Fruit fly (Drosophila melanogaster) whole organism, embryonic: ENCODE measurements around the gene CG14655.

ENCODE experiments used
- ATbp ChIP-seq: fragments of 200-800 bp; sonication (Bioruptor generic); optimal IDR thresholded peaks from 2 replicates; lab custom pipeline; 2017; ENCODE audit warnings: missing biosample characterization, mild to moderate bottlenecking, missing genetic modification characterization, missing genetic modification reagents
- Abd-B ChIP-seq: fragments of 200-800 bp; sonication (Bioruptor generic); optimal IDR thresholded peaks from 2 replicates; lab custom pipeline; 2018; ENCODE audit warnings: missing biosample characterization, mild to moderate bottlenecking, missing genetic modification characterization, moderate library complexity
- Antp ChIP-seq: fragments of 200-800 bp; sonication (Bioruptor generic); optimal IDR thresholded peaks from 3 replicates; lab custom pipeline; 2016; ENCODE audit warnings: missing biosample characterization, missing genetic modification characterization
- Atf6 ChIP-seq: fragments of 200-800 bp; sonication (Bioruptor generic); IDR thresholded peaks from 2 replicates; pipeline ENCODE4 v1.3.6; 2022; ENCODE audit warnings: missing biosample characterization, missing genetic modification characterization
- CG10209 ChIP-seq: fragments of 200-800 bp; sonication (Bioruptor generic); optimal IDR thresholded peaks from 3 replicates; lab custom pipeline; 2017; ENCODE audit warnings: missing biosample characterization, mild to moderate bottlenecking, missing genetic modification characterization, missing genetic modification reagents
- CG10321 ChIP-seq: fragments of 200-800 bp; sonication (Bioruptor generic); IDR thresholded peaks from 2 replicates; pipeline ENCODE4 v1.3.6; 2022; ENCODE audit warnings: missing biosample characterization, missing genetic modification characterization
- CG11695 ChIP-seq: fragments of 200-800 bp; sonication (Bioruptor generic); IDR thresholded peaks from 3 replicates; pipeline ENCODE4 v1.3.6; 2022; ENCODE audit warnings: missing biosample characterization, missing genetic modification characterization
- CG13296 ChIP-seq: fragments of 200-800 bp; sonication (Bioruptor generic); optimal IDR thresholded peaks from 3 replicates; lab custom pipeline; 2018; ENCODE audit warnings: missing biosample characterization, mild to moderate bottlenecking, missing genetic modification characterization
- CG15696 ChIP-seq: fragments of 200-800 bp; sonication (Bioruptor generic); optimal IDR thresholded peaks from 2 replicates; lab custom pipeline; 2019; ENCODE audit warnings: missing biosample characterization, mild to moderate bottlenecking, missing genetic modification characterization, moderate library complexity
- CG17361 ChIP-seq: fragments of 200-800 bp; sonication (Bioruptor generic); IDR thresholded peaks from 3 replicates; pipeline ENCODE4 v1.3.6; 2022; ENCODE audit warnings: missing biosample characterization, missing genetic modification characterization
- CG2199 ChIP-seq: fragments of 200-800 bp; sonication (Bioruptor generic); IDR thresholded peaks from 3 replicates; pipeline ENCODE4 v1.3.6; 2022; ENCODE audit warnings: missing biosample characterization, missing genetic modification characterization
- CG30431 ChIP-seq: fragments of 200-800 bp; sonication (Bioruptor generic); optimal IDR thresholded peaks from 2 replicates; lab custom pipeline; 2017; ENCODE audit warnings: missing biosample characterization, missing genetic modification characterization
- CG34422 ChIP-seq: fragments of 200-800 bp; sonication (Bioruptor generic); IDR thresholded peaks from 3 replicates; pipeline ENCODE4 v1.3.6; 2022; ENCODE audit warnings: missing biosample characterization, missing genetic modification characterization
- CG3847 ChIP-seq: fragments of 200-800 bp; sonication (Bioruptor generic); IDR thresholded peaks from 2 replicates; pipeline ENCODE4 v1.3.6; 2022; ENCODE audit warnings: missing biosample characterization, missing genetic modification characterization
- CG4404 ChIP-seq: fragments of 200-800 bp; sonication (Bioruptor generic); IDR thresholded peaks from 2 replicates; pipeline ENCODE4 v1.3.6; 2022; ENCODE audit warnings: missing biosample characterization, missing genetic modification characterization
- CG4424 ChIP-seq: fragments of 200-800 bp; sonication (Bioruptor generic); optimal IDR thresholded peaks from 3 replicates; lab custom pipeline; 2016; ENCODE audit warnings: missing biosample characterization, missing genetic modification characterization
- CG4617 ChIP-seq: fragments of 200-800 bp; sonication (Bioruptor generic); optimal IDR thresholded peaks from 3 replicates; lab custom pipeline; 2016; ENCODE audit warnings: missing biosample characterization, missing genetic modification characterization, borderline replicate concordance
- CG4820 ChIP-seq: fragments of 200-800 bp; sonication (Bioruptor generic); optimal IDR thresholded peaks from 3 replicates; lab custom pipeline; 2016; ENCODE audit warnings: missing biosample characterization, missing genetic modification characterization
- CG6854 ChIP-seq: fragments of 200-800 bp; sonication (Bioruptor generic); optimal IDR thresholded peaks from 3 replicates; lab custom pipeline; 2017; ENCODE audit warnings: missing biosample characterization, mild to moderate bottlenecking, missing genetic modification characterization
- CG7271 ChIP-seq: fragments of 200-800 bp; sonication (Bioruptor generic); optimal IDR thresholded peaks from 2 replicates; lab custom pipeline; 2018; ENCODE audit warnings: missing biosample characterization, mild to moderate bottlenecking, missing genetic modification characterization, moderate library complexity
- CG9437 ChIP-seq: fragments of 200-800 bp; sonication (Bioruptor generic); optimal IDR thresholded peaks from 2 replicates; lab custom pipeline; 2018; ENCODE audit warnings: missing biosample characterization, mild to moderate bottlenecking, missing genetic modification characterization
- Elba2 ChIP-seq: fragments of 200-800 bp; sonication (Bioruptor generic); optimal IDR thresholded peaks from 3 replicates; lab custom pipeline; 2016; ENCODE audit warnings: missing biosample characterization, missing genetic modification characterization
- Hr3 ChIP-seq: fragments of 200-800 bp; sonication (Bioruptor generic); optimal IDR thresholded peaks from 3 replicates; lab custom pipeline; 2016; ENCODE audit warnings: missing biosample characterization, missing genetic modification characterization
- Lpt ChIP-seq: fragments of >200 bp; optimal IDR thresholded peaks from 2 replicates; lab custom pipeline; 2018; ENCODE audit warnings: missing biosample characterization, missing genetic modification characterization
- MBD-R2 ChIP-seq: fragments of 200-800 bp; sonication (Bioruptor generic); IDR thresholded peaks from 2 replicates; pipeline ENCODE4 v1.3.6; 2022; ENCODE audit warnings: missing biosample characterization, missing genetic modification characterization
- Mrtf ChIP-seq: fragments of 200-800 bp; sonication (Bioruptor generic); IDR thresholded peaks from 3 replicates; pipeline ENCODE4 v1.3.6; 2022; ENCODE audit warnings: missing biosample characterization, missing genetic modification characterization
- Neu2 ChIP-seq: fragments of 200-800 bp; sonication (Bioruptor generic); optimal IDR thresholded peaks from 3 replicates; lab custom pipeline; 2016; ENCODE audit warnings: missing biosample characterization, missing genetic modification characterization, borderline replicate concordance
- Optix ChIP-seq: fragments of 200-800 bp; sonication (Bioruptor generic); IDR thresholded peaks from 3 replicates; pipeline ENCODE4 v1.3.6; 2022; ENCODE audit warnings: missing biosample characterization, missing genetic modification characterization
- Poxn ChIP-seq: fragments of 200-800 bp; sonication (Bioruptor generic); IDR thresholded peaks from 2 replicates; pipeline ENCODE4 v1.3.6; 2022; ENCODE audit warnings: missing biosample characterization, missing genetic modification characterization
- Ravus ChIP-seq: fragments of 200-800 bp; sonication (Bioruptor generic); IDR thresholded peaks from 2 replicates; pipeline ENCODE4 v1.3.6; 2022; ENCODE audit warnings: missing biosample characterization, missing genetic modification characterization
- Scr ChIP-seq: fragments of 200-800 bp; sonication (Bioruptor generic); IDR thresholded peaks from 2 replicates; pipeline ENCODE4 v1.3.6; 2022; ENCODE audit warnings: missing biosample characterization, missing genetic modification characterization; ENCODE audit not compliant: partially characterized antibody
- Side ChIP-seq: fragments of 200-800 bp; sonication (Bioruptor generic); optimal IDR thresholded peaks from 2 replicates; lab custom pipeline; 2016; ENCODE audit warnings: missing biosample characterization, missing genetic modification characterization
- Six4 ChIP-seq: fragments of 200-800 bp; sonication (Bioruptor generic); optimal IDR thresholded peaks from 2 replicates; lab custom pipeline; 2016; ENCODE audit warnings: missing biosample characterization, missing genetic modification characterization
- ac ChIP-seq: fragments of 200-800 bp; sonication (Bioruptor generic); optimal IDR thresholded peaks from 3 replicates; lab custom pipeline; 2017; ENCODE audit warnings: missing biosample characterization, mild to moderate bottlenecking, missing genetic modification characterization
- al ChIP-seq: fragments of 200-800 bp; sonication (Bioruptor generic); IDR thresholded peaks from 2 replicates; pipeline ENCODE4 v1.3.6; 2022; ENCODE audit warnings: missing biosample characterization, missing genetic modification characterization
- aop ChIP-seq: fragments of 200-800 bp; sonication (Bioruptor generic); IDR thresholded peaks from 2 replicates; pipeline ENCODE4 v1.3.6; 2022; ENCODE audit warnings: missing biosample characterization, missing genetic modification characterization
- cad ChIP-seq: fragments of >200 bp; optimal IDR thresholded peaks from 2 replicates; lab custom pipeline; 2017; ENCODE audit warnings: missing biosample characterization, missing genetic modification characterization
- cato ChIP-seq: fragments of 200-800 bp; sonication (Bioruptor generic); optimal IDR thresholded peaks from 2 replicates; lab custom pipeline; 2016; ENCODE audit warnings: missing biosample characterization, missing genetic modification characterization, borderline replicate concordance
- corto ChIP-seq: fragments of 200-800 bp; sonication (Bioruptor generic); optimal IDR thresholded peaks from 2 replicates; lab custom pipeline; 2016; ENCODE audit warnings: missing biosample characterization, mild to moderate bottlenecking, missing genetic modification characterization, moderate library complexity
- dati ChIP-seq: fragments of 200-800 bp; sonication (Bioruptor generic); IDR thresholded peaks from 2 replicates; pipeline ENCODE4 v1.3.6; 2022; ENCODE audit warnings: missing biosample characterization, missing genetic modification characterization
- dm ChIP-seq: fragments of 200-800 bp; sonication (Bioruptor generic); optimal IDR thresholded peaks from 3 replicates; lab custom pipeline; 2016; ENCODE audit warnings: missing biosample characterization, missing genetic modification characterization
- gce ChIP-seq: fragments of 200-800 bp; sonication (Bioruptor generic); IDR thresholded peaks from 3 replicates; pipeline ENCODE4 v1.3.6; 2022; ENCODE audit warnings: missing biosample characterization, missing genetic modification characterization
- ind ChIP-seq: fragments of 200-800 bp; sonication (Bioruptor generic); optimal IDR thresholded peaks from 3 replicates; lab custom pipeline; 2016; ENCODE audit warnings: missing biosample characterization, missing genetic modification characterization
- nom ChIP-seq: fragments of 200-800 bp; sonication (Bioruptor generic); optimal IDR thresholded peaks from 2 replicates; lab custom pipeline; 2017; ENCODE audit warnings: missing biosample characterization, missing genetic modification characterization, mild to moderate bottlenecking, moderate library complexity, missing genetic modification reagents
- pho ChIP-seq: fragments of 200-800 bp; sonication (Bioruptor generic); optimal IDR thresholded peaks from 2 replicates; lab custom pipeline; 2016; ENCODE audit warnings: missing biosample characterization, missing genetic modification characterization
- pnt ChIP-seq: fragments of 200-800 bp; sonication (Bioruptor generic); optimal IDR thresholded peaks from 3 replicates; lab custom pipeline; 2016; ENCODE audit warnings: missing biosample characterization, missing genetic modification characterization
- scrt ChIP-seq: fragments of 200-800 bp; sonication (Bioruptor generic); optimal IDR thresholded peaks from 2 replicates; lab custom pipeline; 2018; ENCODE audit warnings: missing biosample characterization, mild to moderate bottlenecking, missing genetic modification characterization, moderate library complexity
- sens ChIP-seq: fragments of 200-800 bp; sonication (Bioruptor generic); peaks from one replicate; lab custom pipeline; 2016; ENCODE audit warnings: missing biosample characterization, missing genetic modification characterization
- tap ChIP-seq: fragments of 200-800 bp; optimal IDR thresholded peaks from 3 replicates; lab custom pipeline; 2019; ENCODE audit warnings: missing biosample characterization, mild to moderate bottlenecking, missing genetic modification characterization, moderate library complexity
- tna ChIP-seq: fragments of 200-800 bp; sonication (Bioruptor generic); IDR thresholded peaks from 2 replicates; pipeline ENCODE4 v1.3.6; 2022; ENCODE audit warnings: missing biosample characterization, missing genetic modification characterization; ENCODE audit not compliant: partially characterized antibody
- tup ChIP-seq: fragments of 200-800 bp; sonication (Bioruptor generic); optimal IDR thresholded peaks from 2 replicates; lab custom pipeline; 2016; ENCODE audit warnings: missing biosample characterization, mild to moderate bottlenecking, missing genetic modification characterization, moderate library complexity

The CG14655 gene

DNA sequence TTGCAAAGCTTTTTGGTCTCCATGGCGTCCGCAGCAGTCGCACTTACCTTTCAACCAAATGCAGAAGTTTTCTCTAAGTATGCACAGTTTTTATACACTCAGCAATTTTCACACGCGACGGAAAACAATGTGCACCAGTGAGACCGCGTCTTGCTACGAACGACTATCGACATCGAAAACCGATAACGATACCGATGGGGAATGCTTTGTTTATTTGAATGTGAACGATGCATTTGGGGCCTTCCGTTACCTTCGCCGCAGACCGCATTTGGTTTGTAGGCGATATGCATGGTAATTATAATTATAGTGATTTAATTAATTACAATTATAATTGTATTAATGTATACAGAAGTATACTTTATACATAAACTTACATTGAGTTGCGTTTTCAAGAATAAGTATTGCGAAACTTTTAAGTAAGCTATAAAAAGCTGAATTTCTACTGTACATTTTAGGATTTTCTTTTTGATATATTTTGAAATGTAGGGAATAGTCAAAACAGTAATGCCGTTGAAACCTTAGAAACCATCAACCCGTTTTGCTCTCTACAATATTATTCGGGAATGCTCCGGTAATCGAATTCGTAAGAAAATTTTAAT lies 31.9 kb upstream of the CG14655 start, which contains the start of the genes Hus1-like and ctrip (continued):
- no peak for TF ChIP-seq CG6854
- TF ChIP-seq tna (GFP tag; lab: Robert Waterston, UW): peak; percentile 54
- no peak for TF ChIP-seq pnt (GFP tag; lab: Kevin White, UChicago)
- TF ChIP-seq Atf6: no peak
- TF ChIP-seq CG4617 (GFP tag; lab: Kevin White, UChicago): peak; percentile 40
- no peak for TF ChIP-seq Mrtf (GFP tag; lab: Robert Waterston, UW)
- no peak for TF ChIP-seq ATbp (GFP tag; lab: Kevin White, UChicago)
- no peak for TF ChIP-seq Neu2 (GFP tag; lab: Kevin White, UChicago)
- no peak for TF ChIP-seq al (GFP tag; lab: Robert Waterston, UW)
- peak; percentile 68; the same call in 1 of the 3 replicates for TF ChIP-seq CG34422 (GFP tag; lab: Robert Waterston, UW)
- TF ChIP-seq CG15696 (tag; lab: Kevin White, UChicago): no peak
- TF ChIP-seq ac: peak; percentile 13
- no peak for TF ChIP-seq CG10209
- peak; percentile 35 for TF ChIP-seq sens (GFP tag; lab: Kevin White, UChicago)
- no peak for TF ChIP-seq cad (GFP tag; lab: Kevin White, UChicago)
- TF ChIP-seq CG13296 (GFP tag; lab: Kevin White, UChicago): peak; percentile 31
- no peak for TF ChIP-seq Lpt (GFP tag; lab: Kevin White, UChicago)
- no peak for TF ChIP-seq ind (GFP tag; lab: Kevin White, UChicago)
- no peak for TF ChIP-seq dati
- no peak for TF ChIP-seq CG4820 (GFP tag; lab: Kevin White, UChicago)
- no peak for TF ChIP-seq cato (GFP tag; lab: Kevin White, UChicago)
- peak; percentile 60 for TF ChIP-seq Scr (GFP tag; lab: Robert Waterston, UW)
- no peak for TF ChIP-seq tup
- no peak for TF ChIP-seq Antp (GFP tag; lab: Kevin White, UChicago)
- 0 out of 3 replicates have a peak, but pooled peaks have one; percentile 44 for TF ChIP-seq CG2199 (GFP tag; lab: Robert Waterston, UW)
- no peak for TF ChIP-seq Hr3
- no peak for TF ChIP-seq Ravus
- TF ChIP-seq CG9437 (GFP tag; lab: Kevin White, UChicago): peak; percentile 29
- TF ChIP-seq CG4424 (GFP tag; lab: Kevin White, UChicago): no peak
- no peak for TF ChIP-seq pho (GFP tag; lab: Kevin White, UChicago)
- no peak for TF ChIP-seq Poxn
- no peak for TF ChIP-seq Side (GFP tag; lab: Kevin White, UChicago)
- no peak for TF ChIP-seq CG17361 (GFP tag; lab: Robert Waterston, UW)
- no peak for TF ChIP-seq CG30431 (GFP tag; lab: Kevin White, UChicago)
- peak; percentile 37 for TF ChIP-seq Abd-B (GFP tag; lab: Kevin White, UChicago)
- TF ChIP-seq Optix (GFP tag; lab: Robert Waterston, UW): no peak
- no peak for TF ChIP-seq CG7271 (tag; lab: Kevin White, UChicago)
- no peak for TF ChIP-seq tap (tag; lab: Kevin White, UChicago)
- no peak for TF ChIP-seq corto (GFP tag; lab: Kevin White, UChicago)
- 0 out of 2 replicates have a peak, but pooled peaks have one; percentile 16 for TF ChIP-seq CG3847 (GFP tag; lab: Robert Waterston, UW)
- TF ChIP-seq scrt (GFP tag; lab: Kevin White, UChicago): peak; percentile 31
- TF ChIP-seq CG10321 (GFP tag; lab: Robert Waterston, UW): no peak
- TF ChIP-seq dm (GFP tag; lab: Kevin White, UChicago): peak; percentile 49
- 0 out of 3 replicates have a peak, but pooled peaks have one; percentile 30 for TF ChIP-seq gce (GFP tag; lab: Robert Waterston, UW)
- TF ChIP-seq CG11695 (GFP tag; lab: Robert Waterston, UW): no peak
- no peak for TF ChIP-seq CG4404 (GFP tag; lab: Robert Waterston, UW)
- no peak for TF ChIP-seq Six4 (GFP tag; lab: Kevin White, UChicago)
- TF ChIP-seq MBD-R2 (GFP tag; lab: Robert Waterston, UW): peak; percentile 48; the same call in 1 of the 2 replicates
- no peak for TF ChIP-seq aop (GFP tag; lab: Robert Waterston, UW)
- TF ChIP-seq nom (GFP tag; lab: Kevin White, UChicago): peak; percentile 35
- peak; percentile 74 for TF ChIP-seq Elba2
